Worm (Caenorhabditis elegans): ENCODE results near the gene R09H10.7.

Gene R09H10.7

DNA sequence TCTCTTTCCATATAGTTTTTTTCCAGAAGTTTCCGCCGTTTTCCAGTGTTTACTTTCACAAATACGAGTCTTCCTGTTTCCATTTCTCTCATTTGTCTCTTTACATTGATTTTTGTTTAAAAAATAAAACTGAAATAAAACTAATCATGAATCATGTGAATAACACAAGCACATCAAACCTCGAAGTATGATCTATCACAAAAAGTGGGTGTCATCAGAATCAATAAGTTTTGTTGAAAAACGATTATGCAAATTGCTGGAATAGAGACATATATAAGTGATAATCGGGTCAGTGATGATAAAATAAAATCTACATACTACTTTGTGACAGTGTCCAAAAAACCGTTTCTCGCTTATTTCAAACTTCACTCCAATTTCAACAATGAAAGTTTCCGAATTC lies at the start of gene R09H10.7:
Gene R09H10.7 (plus strand): TSS at position 301 of the 400 bp plus-strand sequence.
- no peak for TF ChIP-seq ama-1 (optimal IDR thresholded peaks at IDR 0.05)
- no peak for TF ChIP-seq ref-2 (tag; optimal IDR thresholded peaks at IDR 0.05)
- no peak for TF ChIP-seq ceh-48 (tag; optimal IDR thresholded peaks at IDR 0.05)
- no peak for TF ChIP-seq ahr-1 (tag; optimal IDR thresholded peaks at IDR 0.05)
- no peak for TF ChIP-seq unc-42 (tag; optimal IDR thresholded peaks at IDR 0.05)
- TF ChIP-seq fax-1 (tag; optimal IDR thresholded peaks at IDR 0.05) = no peak
- TF ChIP-seq ceh-6 (GFP tag; optimal IDR thresholded peaks at IDR 0.05) = no peak
- no peak for TF ChIP-seq gmeb-2 (tag; optimal IDR thresholded peaks at IDR 0.05)
- no peak for TF ChIP-seq ttx-3 (tag; optimal IDR thresholded peaks at IDR 0.05)
- TF ChIP-seq ztf-16 (tag; optimal IDR thresholded peaks at IDR 0.05) = no peak
- no peak for TF ChIP-seq pqm-1 (tag; optimal IDR thresholded peaks at IDR 0.05)
- TF ChIP-seq hlh-8 (tag; optimal IDR thresholded peaks at IDR 0.05) = no peak

DNA sequence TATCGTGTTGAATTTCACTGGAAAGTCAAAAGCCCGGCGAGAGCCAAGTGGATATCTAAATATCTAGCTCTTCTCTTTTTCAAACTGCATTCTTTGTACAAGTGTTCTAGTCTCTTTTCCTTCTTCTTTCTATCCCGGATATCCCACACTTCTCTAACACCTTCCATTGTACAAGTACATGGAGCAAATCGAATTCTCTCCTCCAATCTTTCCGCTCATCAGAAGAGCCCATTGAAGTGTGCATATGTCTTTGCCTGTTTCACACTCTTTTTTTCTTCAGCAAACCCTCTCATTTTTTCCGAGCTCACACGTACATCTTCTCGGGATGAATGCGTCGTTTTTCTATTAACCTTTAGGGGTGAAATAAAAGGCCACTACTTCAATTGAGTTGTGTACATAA lies 47.4 kb upstream of the R09H10.7 start:
- TF ChIP-seq sox-2 (GFP tag; IDR thresholded peaks at IDR 0.05) (no peak), unc-42 (tag; optimal IDR thresholded peaks at IDR 0.05) (peak; percentile 59), hlh-6 (tag; optimal IDR thresholded peaks at IDR 0.05) (no peak), C08G9.2 (tag; optimal IDR thresholded peaks at IDR 0.05) (no peak)

DNA sequence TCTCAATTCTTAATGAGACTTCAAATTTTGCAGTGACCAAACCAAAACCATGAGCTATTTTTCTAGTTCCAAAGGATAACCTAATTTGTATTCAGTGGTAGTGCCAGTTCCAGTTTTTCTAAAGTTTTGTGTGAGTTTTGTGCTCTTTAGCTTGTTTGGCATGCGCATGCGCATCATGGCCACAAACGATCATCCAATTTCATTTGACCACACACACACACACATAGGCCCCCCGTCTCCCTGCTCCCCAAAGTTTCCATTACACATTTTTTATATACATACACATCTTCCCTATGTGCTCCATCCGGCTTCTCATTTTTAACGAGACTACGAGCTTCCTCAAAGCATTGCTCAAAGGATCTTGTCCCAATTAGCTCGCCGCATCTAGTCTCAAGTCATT lies 46.4 kb upstream of the R09H10.7 start:
- TF ChIP-seq K02D7.2 (tag; optimal IDR thresholded peaks at IDR 0.05) (no peak), tbx-2 (tag; optimal IDR thresholded peaks at IDR 0.05) (no peak), pha-2 (tag; optimal IDR thresholded peaks at IDR 0.05) (no peak), unc-42 (tag; optimal IDR thresholded peaks at IDR 0.05) (peak; percentile 83), nhr-232 (tag; optimal IDR thresholded peaks at IDR 0.05) (no peak)

DNA sequence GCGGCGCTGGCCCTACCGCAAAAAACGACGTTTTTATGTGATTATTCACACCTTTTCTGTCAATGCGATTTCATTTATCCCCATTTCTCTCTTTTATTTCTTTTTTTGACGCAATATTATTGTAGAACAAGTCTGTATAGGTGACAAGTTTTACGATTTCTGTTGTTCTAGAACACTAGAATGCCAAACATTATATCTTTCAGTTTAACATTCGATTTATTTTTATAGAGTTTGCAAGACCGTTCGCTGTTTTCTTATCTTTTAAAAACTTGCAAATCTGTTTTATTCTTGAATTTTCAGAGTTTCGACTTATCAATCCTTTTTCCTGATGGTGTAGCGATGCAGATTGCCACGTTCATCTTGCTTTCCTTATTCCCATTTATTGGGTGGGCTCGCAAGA lies 44.9 kb upstream of the R09H10.7 start, which contains the start of gene efn-2:
Gene efn-2 (plus strand): TSS at position 301 of the 400 bp plus-strand sequence.
- TF ChIP-seq ama-1 (optimal IDR thresholded peaks at IDR 0.05) (no peak), syd-9 (tag; optimal IDR thresholded peaks at IDR 0.05) (no peak), ceh-2 (tag; optimal IDR thresholded peaks at IDR 0.05) (no peak), madf-2 (tag; optimal IDR thresholded peaks at IDR 0.05) (no peak), C08G9.2 (tag; optimal IDR thresholded peaks at IDR 0.05) (no peak), ceh-9 (tag; optimal IDR thresholded peaks at IDR 0.05) (no peak), elt-2 (tag; optimal IDR thresholded peaks at IDR 0.05) (no peak), ceh-14 (tag; optimal IDR thresholded peaks at IDR 0.05) (no peak), lin-11 (tag; optimal IDR thresholded peaks at IDR 0.05) (no peak), eyg-1 (tag; optimal IDR thresholded peaks at IDR 0.05) (no peak), hlh-13 (GFP tag; optimal IDR thresholded peaks at IDR 0.05) (no peak), ttx-3 (tag; optimal IDR thresholded peaks at IDR 0.05) (no peak)

DNA sequence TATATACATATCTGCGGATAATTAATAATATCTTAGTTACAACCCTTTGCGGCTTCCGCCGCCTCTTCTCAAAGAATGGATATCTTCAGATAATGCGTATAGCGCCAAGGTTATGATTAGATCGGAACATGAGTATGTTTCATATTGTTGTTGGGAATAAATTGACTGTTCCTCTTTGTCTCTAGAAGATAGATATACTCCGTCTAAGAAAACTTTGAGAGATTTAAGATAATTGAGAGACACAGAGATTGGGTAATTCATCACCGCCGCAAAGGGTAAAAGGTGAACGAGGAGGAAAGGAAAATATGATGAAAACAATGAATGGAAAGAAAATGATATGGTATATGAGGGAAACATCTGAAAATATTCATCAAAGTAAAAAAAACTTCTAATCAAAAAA lies 44.3 kb upstream of the R09H10.7 start:
- TF ChIP-seq unc-55 (GFP tag; optimal IDR thresholded peaks at IDR 0.05) (peak; percentile 32), unc-86 (tag; optimal IDR thresholded peaks at IDR 0.05) (no peak), ceh-9 (tag; optimal IDR thresholded peaks at IDR 0.05) (no peak)

DNA sequence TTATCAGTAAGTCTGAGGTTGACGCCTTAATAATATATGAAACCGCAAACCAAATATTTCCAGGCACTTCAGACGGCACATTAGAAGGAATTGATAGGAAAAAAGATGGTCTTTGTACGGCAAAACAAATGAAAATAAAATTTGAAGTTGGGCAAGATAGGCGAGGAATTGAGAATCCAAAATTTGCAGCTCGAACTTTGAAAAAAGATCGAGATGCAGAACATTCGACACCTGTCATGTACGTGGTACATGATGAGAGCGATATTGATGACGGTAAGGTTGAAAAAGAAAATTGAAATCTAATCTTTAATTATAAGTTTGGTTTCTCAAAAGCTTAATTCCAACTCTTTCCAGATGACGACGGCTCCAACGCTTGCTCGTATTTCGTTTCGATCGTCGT lies 43.3 kb upstream of the R09H10.7 start:
- no peak for TF ChIP-seq K09A11.1 (tag; optimal IDR thresholded peaks at IDR 0.05; ENCODE audit: insufficient read depth)
- TF ChIP-seq fkh-6 (tag; optimal IDR thresholded peaks at IDR 0.05) = no peak
- TF ChIP-seq pha-2 (tag; optimal IDR thresholded peaks at IDR 0.05) = no peak
- no peak for TF ChIP-seq pqm-1 (tag; optimal IDR thresholded peaks at IDR 0.05)
- TF ChIP-seq ceh-6 (GFP tag; optimal IDR thresholded peaks at IDR 0.05) = no peak
- TF ChIP-seq ceh-45 (GFP tag; IDR thresholded peaks at IDR 0.05) = no peak
- TF ChIP-seq pha-4 (tag; optimal IDR thresholded peaks at IDR 0.05) = no peak
- no peak for TF ChIP-seq syd-9 (tag; optimal IDR thresholded peaks at IDR 0.05)
- TF ChIP-seq unc-3 (GFP tag; conservative IDR thresholded peaks at IDR 0.05) = no peak
- no peak for TF ChIP-seq unc-3 (tag; optimal IDR thresholded peaks at IDR 0.05)
- no peak for TF ChIP-seq pat-9 (tag; optimal IDR thresholded peaks at IDR 0.05)
- TF ChIP-seq ref-2 (tag; optimal IDR thresholded peaks at IDR 0.05) = no peak
- no peak for TF ChIP-seq Y22D7AL.16 (tag; optimal IDR thresholded peaks at IDR 0.05)
- TF ChIP-seq hlh-15 (tag; optimal IDR thresholded peaks at IDR 0.05) = no peak
- no peak for TF ChIP-seq ceh-31 (tag; optimal IDR thresholded peaks at IDR 0.05)
- TF ChIP-seq lin-11 (tag; optimal IDR thresholded peaks at IDR 0.05) = no peak
- TF ChIP-seq C38D4.7 (GFP tag; optimal IDR thresholded peaks at IDR 0.05) = no peak
- TF ChIP-seq F13H6.1 (tag; optimal IDR thresholded peaks at IDR 0.05) = no peak
